Worm (Caenorhabditis elegans) whole organism, mixed stage, embryonic: Measurements from ENCODE around the gene Y61A9LA.10.

Experiments used
- M03D4.4 ChIP-seq: sonication (generic microtip); optimal IDR thresholded peaks from 2 replicates; lab custom pipeline; 2017; ENCODE audit warnings: mild to moderate bottlenecking, missing genetic modification characterization, missing compliant biosample characterization
- bed-3 ChIP-seq: fragments of 200-800 bp; sonication (Bioruptor generic); optimal IDR thresholded peaks from 3 replicates; lab custom pipeline; 2018; ENCODE audit warnings: mild to moderate bottlenecking, missing genetic modification characterization, moderate library complexity, missing compliant biosample characterization
- blmp-1 ChIP-seq: fragments of 150-350 bp; optimal IDR thresholded peaks from 2 replicates; lab custom pipeline; 2014; ENCODE audit warnings: missing biosample characterization, missing genetic modification characterization
- ceh-43 ChIP-seq: fragments of 200-800 bp; sonication (Bioruptor generic); optimal IDR thresholded peaks from 2 replicates; lab custom pipeline; 2018; ENCODE audit warnings: mild to moderate bottlenecking, missing genetic modification characterization, moderate library complexity, missing compliant biosample characterization
- ceh-83 ChIP-seq: fragments of 200-800 bp; sonication (Bioruptor generic); optimal IDR thresholded peaks from 2 replicates; lab custom pipeline; 2018; ENCODE audit warnings: mild to moderate bottlenecking, missing genetic modification characterization, missing compliant biosample characterization
- ces-1 ChIP-seq: fragments of 150-350 bp; optimal IDR thresholded peaks from 2 replicates; lab custom pipeline; 2014; ENCODE audit warnings: missing biosample characterization, missing genetic modification reagents, missing genetic modification characterization
- cnd-1 ChIP-seq: fragments of 200-800 bp; sonication (Bioruptor generic); optimal IDR thresholded peaks from 2 replicates; lab custom pipeline; 2018; ENCODE audit warnings: mild to moderate bottlenecking, missing genetic modification characterization, missing compliant biosample characterization
- drap-1 ChIP-seq: fragments of 200-800 bp; sonication (Bioruptor generic); optimal IDR thresholded peaks from 3 replicates; lab custom pipeline; 2018; ENCODE audit warnings: mild to moderate bottlenecking, missing genetic modification characterization, missing compliant biosample characterization
- elt-1 ChIP-seq: sonication (generic microtip); optimal IDR thresholded peaks from 2 replicates; lab custom pipeline; 2017; ENCODE audit warnings: missing genetic modification characterization, mild to moderate bottlenecking, missing compliant biosample characterization, antibody characterized with exemption, moderate library complexity, borderline replicate concordance; ENCODE audit not compliant: insufficient read depth
- elt-3 ChIP-seq: fragments of 150-350 bp; optimal IDR thresholded peaks from 2 replicates; lab custom pipeline; 2014; ENCODE audit warnings: missing biosample characterization, missing genetic modification characterization
- flh-1 ChIP-seq: fragments of 200-800 bp; sonication (Bioruptor generic); optimal IDR thresholded peaks from 2 replicates; lab custom pipeline; 2018; ENCODE audit warnings: mild to moderate bottlenecking, missing genetic modification characterization, moderate library complexity, missing compliant biosample characterization
- hlh-1 ChIP-seq: fragments of 150-350 bp; optimal IDR thresholded peaks from 2 replicates; lab custom pipeline; 2014; ENCODE audit warnings: missing biosample characterization, missing genetic modification reagents, missing genetic modification characterization
- lin-13 ChIP-seq: fragments of 150-350 bp; optimal IDR thresholded peaks from 2 replicates; lab custom pipeline; 2014; ENCODE audit warnings: missing biosample characterization, missing genetic modification characterization
- lin-32 ChIP-seq: fragments of 200-800 bp; sonication (Bioruptor generic); optimal IDR thresholded peaks from 2 replicates; lab custom pipeline; 2018; ENCODE audit warnings: mild to moderate bottlenecking, missing genetic modification characterization, missing compliant biosample characterization
- lsy-2 ChIP-seq: fragments of 150-350 bp; optimal IDR thresholded peaks from 2 replicates; lab custom pipeline; 2014; ENCODE audit warnings: missing biosample characterization, missing genetic modification characterization
- mab-5 ChIP-seq: fragments of 150-350 bp; optimal IDR thresholded peaks from 2 replicates; lab custom pipeline; 2014; ENCODE audit warnings: missing biosample characterization, missing genetic modification characterization
- mls-2 ChIP-seq: sonication (generic microtip); optimal IDR thresholded peaks from 2 replicates; lab custom pipeline; 2016; ENCODE audit warnings: mild to moderate bottlenecking, missing genetic modification characterization, moderate library complexity, missing compliant biosample characterization
- nhr-12 ChIP-seq: fragments of 150-350 bp; optimal IDR thresholded peaks from 2 replicates; lab custom pipeline; 2014; ENCODE audit warnings: missing biosample characterization, missing genetic modification characterization
- nhr-2 ChIP-seq: fragments of 150-350 bp; optimal IDR thresholded peaks from 2 replicates; lab custom pipeline; 2014; ENCODE audit warnings: missing biosample characterization, missing genetic modification characterization
- nhr-237 ChIP-seq: fragments of 150-350 bp; optimal IDR thresholded peaks from 2 replicates; lab custom pipeline; 2014; ENCODE audit warnings: missing biosample characterization, missing genetic modification characterization
- nhr-28 ChIP-seq: fragments of 150-350 bp; optimal IDR thresholded peaks from 2 replicates; lab custom pipeline; 2014; ENCODE audit warnings: missing biosample characterization, missing genetic modification characterization
- nhr-76 ChIP-seq: sonication (generic microtip); optimal IDR thresholded peaks from 2 replicates; lab custom pipeline; 2017; ENCODE audit warnings: missing biosample characterization, missing genetic modification characterization
- pha-4 ChIP-seq: fragments of 150-350 bp; optimal IDR thresholded peaks from 2 replicates; lab custom pipeline; 2018; ENCODE audit warnings: missing biosample characterization, missing genetic modification reagents, missing genetic modification characterization
- sem-2 ChIP-seq: fragments of 200-800 bp; sonication (Bioruptor generic); optimal IDR thresholded peaks from 2 replicates; lab custom pipeline; 2018; ENCODE audit warnings: mild to moderate bottlenecking, missing genetic modification characterization, missing compliant biosample characterization
- snpc-4 ChIP-seq: fragments of 150-350 bp; optimal IDR thresholded peaks from 2 replicates; lab custom pipeline; 2014; ENCODE audit warnings: missing biosample characterization, missing genetic modification characterization
- tbx-8 ChIP-seq: fragments of 200-800 bp; sonication (Bioruptor generic); optimal IDR thresholded peaks from 2 replicates; lab custom pipeline; 2018; ENCODE audit warnings: mild to moderate bottlenecking, missing genetic modification characterization, moderate library complexity, missing compliant biosample characterization
- unc-120 ChIP-seq: sonication (generic microtip); optimal IDR thresholded peaks from 2 replicates; lab custom pipeline; 2017; ENCODE audit warnings: missing genetic modification characterization, missing compliant biosample characterization; ENCODE audit not compliant: poor library complexity, severe bottlenecking
- unc-39 ChIP-seq: fragments of 150-350 bp; optimal IDR thresholded peaks from 2 replicates; lab custom pipeline; 2014; ENCODE audit warnings: missing biosample characterization, missing genetic modification characterization
- unc-62 ChIP-seq: fragments of 150-350 bp; optimal IDR thresholded peaks from 2 replicates; lab custom pipeline; 2014; ENCODE audit warnings: missing biosample characterization, missing genetic modification reagents, missing genetic modification characterization
- zip-8 ChIP-seq: fragments of 150-350 bp; optimal IDR thresholded peaks from 2 replicates; lab custom pipeline; 2014; ENCODE audit warnings: missing biosample characterization, missing genetic modification characterization
- ztf-11 ChIP-seq: fragments of 150-350 bp; optimal IDR thresholded peaks from 2 replicates; lab custom pipeline; 2014; ENCODE audit warnings: missing biosample characterization, missing genetic modification characterization

Y61A9LA.10 gene

DNA sequence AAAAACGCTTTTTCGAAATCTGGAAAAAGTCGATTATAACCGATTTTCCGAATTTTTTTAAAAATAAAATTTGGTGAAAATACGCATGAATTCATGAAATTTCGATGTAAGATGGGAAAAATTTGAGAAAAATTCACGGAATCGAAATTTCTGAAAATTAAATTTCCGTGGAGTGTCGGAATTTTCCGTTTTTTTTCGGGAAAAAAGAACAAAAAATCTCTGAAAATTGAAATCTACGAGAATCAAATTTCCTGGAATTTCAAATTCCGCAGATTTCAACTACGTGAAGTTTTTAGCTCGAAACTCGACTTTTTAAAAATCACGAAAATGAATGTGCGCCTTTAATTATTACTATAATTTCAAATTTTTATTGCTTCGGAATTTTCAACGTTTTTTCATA is 10.7 kb upstream of the Y61A9LA.10 start:
- TF ChIP-seq lsy-2 (tag; lab: Kevin White, UChicago), result no peak
- no peak for TF ChIP-seq pha-4 (tag; lab: Kevin White, UChicago)
- no peak for TF ChIP-seq nhr-12 (tag; lab: Kevin White, UChicago)
- no peak for TF ChIP-seq drap-1 (GFP tag; lab: Kevin White, UChicago)
- TF ChIP-seq flh-1, result no peak
- no peak for TF ChIP-seq tbx-8 (GFP tag; lab: Kevin White, UChicago)
- no peak for TF ChIP-seq nhr-237 (tag; lab: Kevin White, UChicago)
- TF ChIP-seq nhr-76 (tag; lab: Kevin White, UChicago), result no peak
- TF ChIP-seq M03D4.4 (tag; lab: Kevin White, UChicago), result no peak
- no peak for TF ChIP-seq cnd-1 (tag; lab: Kevin White, UChicago)
- no peak for TF ChIP-seq elt-3 (tag; lab: Kevin White, UChicago)
- TF ChIP-seq nhr-28 (tag; lab: Kevin White, UChicago), result no peak
- no peak for TF ChIP-seq lin-32 (GFP tag; lab: Kevin White, UChicago)
- TF ChIP-seq elt-1, result no peak
- no peak for TF ChIP-seq unc-62
- TF ChIP-seq hlh-1 (tag; lab: Kevin White, UChicago), result no peak
- TF ChIP-seq nhr-2 (tag; lab: Kevin White, UChicago), result no peak

DNA sequence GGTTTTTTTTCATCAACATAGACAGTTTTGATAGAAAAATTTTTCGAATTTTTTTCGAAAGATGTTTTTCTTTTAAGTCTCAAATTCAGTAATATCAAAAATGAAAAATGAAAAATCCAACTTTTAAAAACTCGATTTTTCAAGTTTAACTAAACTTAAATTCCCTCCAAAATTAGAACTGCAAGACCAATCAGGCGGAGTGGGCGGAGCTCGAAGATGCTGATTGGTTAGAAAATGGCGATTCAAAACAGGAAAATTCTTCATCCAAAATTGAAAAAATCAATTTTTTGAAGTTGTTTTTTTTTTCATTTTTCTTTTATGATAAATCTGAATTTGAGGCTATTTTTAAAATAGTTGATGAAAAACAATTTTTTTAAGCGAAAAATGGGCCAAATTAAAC is 9.1 kb upstream of the Y61A9LA.10 start:
- TF ChIP-seq ztf-11, result no peak
- no peak for TF ChIP-seq elt-1
- no peak for TF ChIP-seq nhr-2 (tag; lab: Kevin White, UChicago)
- no peak for TF ChIP-seq nhr-76 (tag; lab: Kevin White, UChicago)
- TF ChIP-seq blmp-1 (tag; lab: Kevin White, UChicago), result no peak
- no peak for TF ChIP-seq lin-13 (tag; lab: Kevin White, UChicago)
- no peak for TF ChIP-seq ceh-43 (GFP tag; lab: Kevin White, UChicago)
- no peak for TF ChIP-seq lsy-2 (tag; lab: Kevin White, UChicago)
- no peak for TF ChIP-seq unc-120 (tag; lab: Kevin White, UChicago)

DNA sequence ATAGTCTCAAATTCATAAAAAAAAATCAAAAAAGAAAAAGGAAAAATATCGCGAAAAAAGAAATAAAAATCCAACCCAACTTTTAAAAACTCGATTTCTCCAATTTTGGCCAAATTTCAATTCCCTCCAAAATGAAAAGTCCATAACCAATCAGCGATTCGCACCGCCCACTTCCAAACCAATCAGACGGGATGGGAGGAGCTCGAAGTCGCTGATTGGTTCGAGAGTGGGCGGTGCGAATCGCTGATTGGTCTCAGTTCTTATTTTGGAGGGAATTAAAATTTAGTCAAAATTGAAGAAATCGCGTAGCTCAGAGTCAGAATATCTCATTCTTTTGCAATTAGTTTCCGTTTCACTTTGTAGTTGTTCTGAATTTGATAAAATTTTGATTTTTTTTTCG is 7.9 kb upstream of the Y61A9LA.10 start:
- TF ChIP-seq lsy-2 (tag; lab: Kevin White, UChicago), result no peak
- no peak for TF ChIP-seq nhr-12 (tag; lab: Kevin White, UChicago)
- TF ChIP-seq nhr-76 (tag; lab: Kevin White, UChicago), result no peak
- TF ChIP-seq mls-2 (tag; lab: Kevin White, UChicago), result no peak
- TF ChIP-seq blmp-1 (tag; lab: Kevin White, UChicago), result no peak
- no peak for TF ChIP-seq elt-1
- no peak for TF ChIP-seq M03D4.4 (tag; lab: Kevin White, UChicago)
- no peak for TF ChIP-seq ceh-83 (GFP tag; lab: Kevin White, UChicago)
- no peak for TF ChIP-seq unc-62
- TF ChIP-seq elt-3 (tag; lab: Kevin White, UChicago), result no peak
- TF ChIP-seq nhr-2 (tag; lab: Kevin White, UChicago), result no peak
- no peak for TF ChIP-seq ces-1 (GFP tag; lab: Kevin White, UChicago)
- TF ChIP-seq lin-32 (GFP tag; lab: Kevin White, UChicago), result no peak
- TF ChIP-seq unc-39 (tag; lab: Kevin White, UChicago), result no peak
- TF ChIP-seq cnd-1 (tag; lab: Kevin White, UChicago), result no peak
- no peak for TF ChIP-seq ceh-43 (GFP tag; lab: Kevin White, UChicago)
- no peak for TF ChIP-seq lin-13 (tag; lab: Kevin White, UChicago)
- no peak for TF ChIP-seq nhr-28 (tag; lab: Kevin White, UChicago)
- TF ChIP-seq sem-2 (GFP tag; lab: Kevin White, UChicago), result no peak

DNA sequence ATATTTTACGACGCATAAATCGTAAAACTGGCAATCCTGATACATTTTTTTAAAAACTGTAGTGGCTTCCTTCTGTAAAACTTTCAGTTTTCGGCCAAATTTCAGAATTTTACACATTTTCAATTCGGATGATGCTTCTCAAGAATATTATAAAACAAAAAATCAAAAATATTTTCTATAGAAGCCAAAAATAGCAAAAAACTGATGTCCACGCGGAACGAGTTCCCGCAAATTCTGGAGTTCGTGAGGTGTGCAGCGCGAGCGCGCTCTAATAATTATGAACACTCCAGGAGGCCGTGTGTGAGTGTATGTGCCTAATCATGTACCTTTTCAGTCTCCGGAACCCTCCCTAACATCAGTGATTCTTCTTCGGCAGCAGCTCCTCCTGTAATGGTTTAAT is 1.6 kb upstream of the Y61A9LA.10 start, which contains the start of gene sumv-2:
sumv-2 (plus strand) TSS at position 301 of the 400 bp plus-strand sequence.
- TF ChIP-seq mab-5 (tag; lab: Kevin White, UChicago) (no peak), blmp-1 (tag; lab: Kevin White, UChicago) (no peak), bed-3 (no peak), cnd-1 (tag; lab: Kevin White, UChicago) (no peak), snpc-4 (tag; lab: Kevin White, UChicago) (no peak), nhr-76 (tag; lab: Kevin White, UChicago) (no peak), pha-4 (tag; lab: Kevin White, UChicago) (no peak), ceh-83 (GFP tag; lab: Kevin White, UChicago) (no peak), nhr-28 (tag; lab: Kevin White, UChicago) (no peak), zip-8 (no peak), lsy-2 (tag; lab: Kevin White, UChicago) (no peak)
- TF ChIP-seq, all 35 proteins: peak for 0
